Fruit fly (Drosophila melanogaster) whole organism, embryonic: Measurements from ENCODE around the gene Scox.

Source experiments
- Awh ChIP-seq: fragments of 200-800 bp; sonication (Bioruptor generic); IDR thresholded peaks from 2 replicates; pipeline ENCODE4, ENCODE4 v1.3.6; 2022; ENCODE audit warnings: missing biosample characterization, missing genetic modification characterization
- CG10366 ChIP-seq: fragments of 200-800 bp; sonication (Bioruptor generic); IDR thresholded peaks from 2 replicates; pipeline ENCODE4 v1.3.6; 2022; ENCODE audit warnings: missing biosample characterization, missing genetic modification characterization
- CG10959 ChIP-seq: fragments of 200-800 bp; sonication (Bioruptor generic); IDR thresholded peaks from 2 replicates; pipeline ENCODE4 v1.3.6; 2022; ENCODE audit warnings: missing biosample characterization, missing genetic modification characterization
- CG11085 ChIP-seq: fragments of 200-800 bp; sonication (Bioruptor generic); IDR thresholded peaks from 2 replicates; pipeline ENCODE4 v1.3.6; 2022; ENCODE audit warnings: missing biosample characterization, missing genetic modification characterization
- CG11560 ChIP-seq: fragments of 200-800 bp; sonication (Bioruptor generic); IDR thresholded peaks from 3 replicates; pipeline ENCODE4 v1.3.6; 2022; ENCODE audit warnings: missing biosample characterization, missing genetic modification characterization
- CG11695 ChIP-seq: fragments of 200-800 bp; sonication (Bioruptor generic); IDR thresholded peaks from 3 replicates; pipeline ENCODE4 v1.3.6; 2022; ENCODE audit warnings: missing biosample characterization, missing genetic modification characterization
- CG12769 ChIP-seq: fragments of 200-800 bp; sonication (Bioruptor generic); optimal IDR thresholded peaks from 2 replicates; lab custom pipeline; 2019; ENCODE audit warnings: missing biosample characterization, mild to moderate bottlenecking, missing genetic modification characterization, moderate library complexity
- CG13775 ChIP-seq: fragments of 200-800 bp; sonication (Bioruptor generic); optimal IDR thresholded peaks from 3 replicates; lab custom pipeline; 2017; ENCODE audit warnings: missing biosample characterization, mild to moderate bottlenecking, missing genetic modification characterization
- CG14667 ChIP-seq: fragments of 200-800 bp; sonication (Bioruptor generic); IDR thresholded peaks from 2 replicates; pipeline ENCODE4 v1.3.6; 2022; ENCODE audit warnings: missing biosample characterization, missing genetic modification characterization
- CG16863 ChIP-seq: fragments of 200-800 bp; sonication (Bioruptor generic); optimal IDR thresholded peaks from 3 replicates; lab custom pipeline; 2016; ENCODE audit warnings: missing biosample characterization, missing genetic modification characterization
- CG17359 ChIP-seq: fragments of 200-800 bp; sonication (Bioruptor generic); optimal IDR thresholded peaks from 3 replicates; lab custom pipeline; 2018; ENCODE audit warnings: missing biosample characterization, mild to moderate bottlenecking, missing genetic modification characterization, moderate library complexity
- CG17385 ChIP-seq: fragments of 200-800 bp; sonication (Bioruptor generic); optimal IDR thresholded peaks from 3 replicates; lab custom pipeline; 2018; ENCODE audit warnings: missing biosample characterization, mild to moderate bottlenecking, missing genetic modification characterization
- CG3065 ChIP-seq: fragments of 200-800 bp; sonication (Bioruptor generic); optimal IDR thresholded peaks from 2 replicates; lab custom pipeline; 2016; ENCODE audit warnings: missing biosample characterization, missing genetic modification characterization
- CG31388 ChIP-seq: fragments of 200-800 bp; sonication (Bioruptor generic); optimal IDR thresholded peaks from 2 replicates; lab custom pipeline; 2016; ENCODE audit warnings: missing biosample characterization, missing genetic modification characterization
- CG34224 ChIP-seq: fragments of 200-800 bp; sonication (Bioruptor generic); IDR thresholded peaks from 3 replicates; pipeline ENCODE4 v1.3.6; 2022; ENCODE audit warnings: missing biosample characterization, missing genetic modification characterization; ENCODE audit not compliant: partially characterized antibody
- CG4424 ChIP-seq: fragments of 200-800 bp; sonication (Bioruptor generic); optimal IDR thresholded peaks from 3 replicates; lab custom pipeline; 2016; ENCODE audit warnings: missing biosample characterization, missing genetic modification characterization
- CG4707 ChIP-seq: fragments of 200-800 bp; sonication (Bioruptor generic); optimal IDR thresholded peaks from 2 replicates; lab custom pipeline; 2018; ENCODE audit warnings: missing biosample characterization, mild to moderate bottlenecking, missing genetic modification characterization, moderate library complexity
- CG9797 ChIP-seq: fragments of 200-800 bp; sonication (Bioruptor generic); optimal IDR thresholded peaks from 3 replicates; lab custom pipeline; 2018; ENCODE audit warnings: missing biosample characterization, mild to moderate bottlenecking, missing genetic modification characterization
- CG9876 ChIP-seq: fragments of 200-800 bp; sonication (Bioruptor generic); optimal IDR thresholded peaks from 2 replicates; lab custom pipeline; 2016; ENCODE audit warnings: missing biosample characterization, missing genetic modification characterization
- CTCF ChIP-seq: fragments of 200-800 bp; sonication (Bioruptor generic); optimal IDR thresholded peaks from 2 replicates; lab custom pipeline; 2017; ENCODE audit warnings: missing biosample characterization, mild to moderate bottlenecking, missing genetic modification characterization, moderate library complexity
- Dfd ChIP-seq, 2 experiments: fragments of >200 bp; optimal IDR thresholded peaks; 2 replicates each; lab custom pipeline; 2017; ENCODE audit warnings: missing biosample characterization in 2 of 2, missing genetic modification characterization in 2 of 2
- Dref ChIP-seq: fragments of 200-800 bp; sonication (Bioruptor generic); IDR thresholded peaks from 2 replicates; pipeline ENCODE4 v1.3.6; 2022; ENCODE audit warnings: missing biosample characterization, missing genetic modification characterization
- Eip74EF ChIP-seq, 2 experiments: fragments of 200-800 bp in 1 of 2; fragments of >200 bp in 1 of 2; sonication (Bioruptor generic) in 1 of 2; optimal IDR thresholded peaks; 2 replicates each; lab custom pipeline; 2017 to 2019; ENCODE audit warnings: missing biosample characterization in 2 of 2, missing genetic modification characterization in 2 of 2, mild to moderate bottlenecking in 1 of 2, moderate library complexity in 1 of 2
- Lim3 ChIP-seq: fragments of 200-800 bp; sonication (Bioruptor generic); IDR thresholded peaks from 2 replicates; pipeline ENCODE4 v1.3.6; 2022; ENCODE audit warnings: missing biosample characterization, missing genetic modification characterization
- Ptx1 ChIP-seq: fragments of 200-800 bp; sonication (Bioruptor generic); IDR thresholded peaks from 2 replicates; pipeline ENCODE4 v1.3.6; 2022; ENCODE audit warnings: missing biosample characterization, missing genetic modification characterization
- Scr ChIP-seq: fragments of 200-800 bp; sonication (Bioruptor generic); IDR thresholded peaks from 2 replicates; pipeline ENCODE4 v1.3.6; 2022; ENCODE audit warnings: missing biosample characterization, missing genetic modification characterization; ENCODE audit not compliant: partially characterized antibody
- Sin3A ChIP-seq: fragments of >200 bp; optimal IDR thresholded peaks from 2 replicates; lab custom pipeline; 2018
- Taf1 ChIP-seq: fragments of 200-800 bp; sonication (Bioruptor generic); IDR thresholded peaks from 2 replicates; pipeline ENCODE4 v1.3.6; 2022; ENCODE audit warnings: missing biosample characterization, missing genetic modification characterization
- aop ChIP-seq: fragments of 200-800 bp; sonication (Bioruptor generic); IDR thresholded peaks from 2 replicates; pipeline ENCODE4 v1.3.6; 2022; ENCODE audit warnings: missing biosample characterization, missing genetic modification characterization
- ase ChIP-seq: fragments of 200-800 bp; sonication (Bioruptor generic); IDR thresholded peaks from 3 replicates; pipeline ENCODE4 v1.3.6; 2022; ENCODE audit warnings: missing biosample characterization, missing genetic modification characterization
- ato ChIP-seq: fragments of 200-800 bp; sonication (Bioruptor generic); IDR thresholded peaks from 2 replicates; pipeline ENCODE4 v1.3.6; 2022; ENCODE audit warnings: missing biosample characterization, missing genetic modification characterization; ENCODE audit not compliant: partially characterized antibody
- az2 ChIP-seq: fragments of 200-800 bp; sonication (Bioruptor generic); optimal IDR thresholded peaks from 3 replicates; lab custom pipeline; 2016; ENCODE audit warnings: missing biosample characterization, missing genetic modification characterization
- bsh ChIP-seq, 2 experiments: fragments of 200-800 bp; sonication (Bioruptor generic); optimal IDR thresholded peaks; 2 replicates each; lab custom pipeline; 2017 to 2018; ENCODE audit warnings: mild to moderate bottlenecking in 2 of 2, missing biosample characterization in 2 of 2, missing genetic modification characterization in 2 of 2, moderate library complexity in 1 of 2
- croc ChIP-seq: fragments of 200-800 bp; sonication (Bioruptor generic); conservative IDR thresholded peaks from 3 replicates; pipeline ENCODE4 v1.3.6; 2022; ENCODE audit warnings: missing biosample characterization, missing genetic modification characterization
- fd102C ChIP-seq: fragments of 200-800 bp; sonication (Bioruptor generic); optimal IDR thresholded peaks from 2 replicates; lab custom pipeline; 2018; ENCODE audit warnings: missing biosample characterization, mild to moderate bottlenecking, missing genetic modification characterization, moderate library complexity
- gt ChIP-seq: fragments of 200-800 bp; sonication (Bioruptor generic); IDR thresholded peaks from 2 replicates; pipeline ENCODE4 v1.3.6; 2022; ENCODE audit warnings: missing biosample characterization, missing genetic modification characterization
- h ChIP-seq: fragments of >200 bp; optimal IDR thresholded peaks from 2 replicates; lab custom pipeline; 2017
- her ChIP-seq: fragments of 200-800 bp; sonication (Bioruptor generic); optimal IDR thresholded peaks from 2 replicates; lab custom pipeline; 2016; ENCODE audit warnings: missing biosample characterization, missing genetic modification characterization
- insv ChIP-seq, 2 experiments: fragments of 200-800 bp; sonication (Bioruptor generic); optimal IDR thresholded peaks; 3 replicates each; lab custom pipeline; 2016 to 2018; ENCODE audit warnings: missing biosample characterization in 2 of 2, missing genetic modification characterization in 2 of 2
- inv ChIP-seq: fragments of 200-800 bp; sonication (Bioruptor generic); IDR thresholded peaks from 2 replicates; pipeline ENCODE4 v1.3.6; 2022; ENCODE audit warnings: missing biosample characterization, missing genetic modification characterization; ENCODE audit not compliant: partially characterized antibody
- jumu ChIP-seq: fragments of 200-800 bp; sonication (Bioruptor generic); optimal IDR thresholded peaks from 3 replicates; lab custom pipeline; 2016; ENCODE audit warnings: missing biosample characterization, missing genetic modification characterization
- kni ChIP-seq: fragments of 200-800 bp; sonication (Bioruptor generic); optimal IDR thresholded peaks from 3 replicates; lab custom pipeline; 2017; ENCODE audit warnings: mild to moderate bottlenecking, missing biosample characterization, missing genetic modification reagents, missing genetic modification characterization
- lola ChIP-seq, 3 experiments: fragments of >200 bp in 2 of 3; fragments of 200-800 bp in 1 of 3; sonication (Bioruptor generic) in 1 of 3; optimal IDR thresholded peaks; 2 replicates each; lab custom pipeline; 2017 to 2019; ENCODE audit warnings: missing biosample characterization in 3 of 3, missing genetic modification characterization in 3 of 3, mild to moderate bottlenecking in 1 of 3, moderate library complexity in 1 of 3
- pho ChIP-seq: fragments of 200-800 bp; sonication (Bioruptor generic); optimal IDR thresholded peaks from 2 replicates; lab custom pipeline; 2016; ENCODE audit warnings: missing biosample characterization, missing genetic modification characterization
- schlank ChIP-seq: fragments of 200-800 bp; sonication (Bioruptor generic); optimal IDR thresholded peaks from 2 replicates; lab custom pipeline; 2018; ENCODE audit warnings: missing biosample characterization, mild to moderate bottlenecking, missing genetic modification characterization
- tio ChIP-seq: fragments of 200-800 bp; sonication (Bioruptor generic); optimal IDR thresholded peaks from 2 replicates; lab custom pipeline; 2017; ENCODE audit warnings: missing biosample characterization, missing genetic modification characterization, inconsistent platforms
- ttk ChIP-seq: fragments of 200-800 bp; sonication (Bioruptor generic); IDR thresholded peaks from 2 replicates; pipeline ENCODE4 v2.1.2; 2022; ENCODE audit warnings: missing biosample characterization, missing genetic modification characterization
- unc-4 ChIP-seq: fragments of 200-800 bp; sonication (Bioruptor generic); IDR thresholded peaks from 2 replicates; pipeline ENCODE4 v1.3.6; 2022; ENCODE audit warnings: missing biosample characterization, missing genetic modification characterization; ENCODE audit not compliant: partially characterized antibody
- usp ChIP-seq: fragments of >200 bp; optimal IDR thresholded peaks from 2 replicates; lab custom pipeline; 2017; ENCODE audit warnings: missing biosample characterization, missing genetic modification characterization
- vfl ChIP-seq: fragments of 200-800 bp; sonication (Bioruptor generic); optimal IDR thresholded peaks from 2 replicates; lab custom pipeline; 2016; ENCODE audit warnings: missing biosample characterization, missing genetic modification characterization
- vnd ChIP-seq: fragments of 200-800 bp; sonication (Bioruptor generic); IDR thresholded peaks from 3 replicates; pipeline ENCODE4 v1.3.6; 2022; ENCODE audit warnings: missing biosample characterization, missing genetic modification characterization; ENCODE audit not compliant: partially characterized antibody
- zen ChIP-seq: fragments of 200-800 bp; sonication (Bioruptor generic); optimal IDR thresholded peaks from 3 replicates; lab custom pipeline; 2018; ENCODE audit warnings: missing biosample characterization, mild to moderate bottlenecking, missing genetic modification characterization, moderate library complexity

The Scox gene

dm6 chr2L:5010784-5011260, 42.1 kb upstream of the Scox start, which contains the start of the genes CG31917, Tfb5 and SelT (continued):
- TF ChIP-seq Ptx1 (GFP tag; lab: Robert Waterston, UW) (peak; percentile 56; the same call in 1 of the 2 replicates), tio (GFP tag; lab: Kevin White, UChicago) (no peak), h (lab: Kevin White, UChicago) (no peak), CG11695 (GFP tag; lab: Robert Waterston, UW) (no peak), CG9797 (GFP tag; lab: Kevin White, UChicago) (peak; percentile 30), az2 (peak; percentile 36), Awh (no peak), CG17385 (GFP tag; lab: Kevin White, UChicago) (peak; percentile 20), CG4707 (GFP tag; lab: Kevin White, UChicago) (no peak), aop (GFP tag; lab: Robert Waterston, UW) (no peak), CG11560 (tag; lab: Robert Waterston, UW) (no peak), lola (GFP tag; optimal IDR thresholded peaks at IDR 0.05; lab: Kevin White, UChicago) (peak in 1 of 3 experiments; percentile 50), ato (no peak), vfl (GFP tag; lab: Kevin White, UChicago) (peak; percentile 58), CG10959 (GFP tag; lab: Robert Waterston, UW) (no peak), ttk (GFP tag; lab: Robert Waterston, UW) (no peak), schlank (tag; lab: Kevin White, UChicago) (peak; percentile 3), CG16863 (GFP tag; lab: Kevin White, UChicago) (peak; percentile 57), her (GFP tag; lab: Kevin White, UChicago) (peak; percentile 24), unc-4 (GFP tag; lab: Robert Waterston, UW) (peak; percentile 79), ase (GFP tag; lab: Robert Waterston, UW) (no peak), CG10366 (GFP tag; lab: Robert Waterston, UW) (peak; percentile 35; the same call in 1 of the 2 replicates), CG34224 (GFP tag; lab: Robert Waterston, UW) (peak; percentile 74), jumu (GFP tag; lab: Kevin White, UChicago) (peak; percentile 46), Sin3A (lab: Kevin White, UChicago) (peak; percentile 66), CTCF (GFP tag; lab: Kevin White, UChicago) (no peak), Scr (GFP tag; lab: Robert Waterston, UW) (peak; percentile 86), CG31388 (GFP tag; lab: Kevin White, UChicago) (no peak), CG3065 (GFP tag; lab: Kevin White, UChicago) (no peak), croc (GFP tag; lab: Robert Waterston, UW) (no peak), Lim3 (no peak), insv (GFP tag; optimal IDR thresholded peaks at IDR 0.05; lab: Kevin White, UChicago) (peak in 1 of 2 experiments; percentile 44), CG17359 (tag; lab: Kevin White, UChicago) (no peak), gt (GFP tag; lab: Robert Waterston, UW) (no peak), inv (GFP tag; lab: Robert Waterston, UW) (peak; percentile 71), fd102C (GFP tag; lab: Kevin White, UChicago) (no peak), CG11085 (GFP tag; lab: Robert Waterston, UW) (no peak), kni (GFP tag; lab: Kevin White, UChicago) (no peak), Dfd (GFP tag; optimal IDR thresholded peaks at IDR 0.05; lab: Kevin White, UChicago) (no peak), zen (tag; lab: Kevin White, UChicago) (peak; percentile 50), bsh (GFP tag; optimal IDR thresholded peaks at IDR 0.05; lab: Kevin White, UChicago) (peak in 1 of 2 experiments; percentile 40), Dref (GFP tag; lab: Robert Waterston, UW) (peak; percentile 59), Taf1 (GFP tag; lab: Robert Waterston, UW) (0 out of 2 replicates have a peak, but pooled peaks have one; percentile 21), CG4424 (GFP tag; lab: Kevin White, UChicago) (peak; percentile 52), CG13775 (GFP tag; lab: Kevin White, UChicago) (peak; percentile 70), usp (GFP tag; lab: Kevin White, UChicago) (no peak), CG9876 (GFP tag; lab: Kevin White, UChicago) (peak; percentile 21), Eip74EF (GFP tag; optimal IDR thresholded peaks at IDR 0.05; lab: Kevin White, UChicago) (peak in 1 of 2 experiments; percentile 4), CG14667 (0 out of 2 replicates have a peak, but pooled peaks have one; percentile 12), vnd (GFP tag; lab: Robert Waterston, UW) (peak; percentile 69), CG12769 (tag; lab: Kevin White, UChicago) (no peak), pho (GFP tag; lab: Kevin White, UChicago) (peak; percentile 77)
